Fruit fly (Drosophila melanogaster): ENCODE measurements around the gene CG9795.

DNA sequence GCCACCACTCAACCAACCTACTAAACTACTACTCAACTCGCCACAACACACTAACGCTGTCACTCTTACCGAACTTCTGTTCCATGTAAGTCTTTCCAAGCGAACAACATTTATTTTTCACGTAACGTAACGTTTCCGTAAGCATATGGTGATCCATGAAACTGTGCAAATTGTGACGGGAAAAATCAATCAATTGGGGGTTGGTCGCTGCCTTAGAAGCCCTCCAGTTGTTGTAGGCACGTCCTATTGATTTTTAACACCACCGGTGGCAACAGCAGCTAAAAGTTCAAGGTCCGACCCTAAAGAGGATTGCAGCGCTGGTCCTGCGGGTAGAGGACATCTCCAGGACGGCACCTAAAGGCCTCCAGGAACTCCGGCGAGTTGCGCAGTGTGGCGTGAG lies 27.3 kb upstream of the CG9795 start:
- no peak for TF ChIP-seq CG6854 (GFP tag; optimal IDR thresholded peaks at IDR 0.05)
- TF ChIP-seq CG6808 (GFP tag; optimal IDR thresholded peaks at IDR 0.05): no peak
- no peak for TF ChIP-seq acj6 (GFP tag; optimal IDR thresholded peaks at IDR 0.05)
- TF ChIP-seq Hr39 (GFP tag; optimal IDR thresholded peaks at IDR 0.05): no peak
- TF ChIP-seq net (GFP tag; optimal IDR thresholded peaks at IDR 0.05): no peak
- TF ChIP-seq CG6163 (GFP tag; IDR thresholded peaks at IDR 0.05): no peak
- TF ChIP-seq CG3919 (GFP tag; optimal IDR thresholded peaks at IDR 0.05): no peak
- TF ChIP-seq CG15336 (GFP tag; IDR thresholded peaks at IDR 0.05): no peak
- TF ChIP-seq Sox14 (GFP tag; optimal IDR thresholded peaks at IDR 0.05): no peak
- TF ChIP-seq Eip78C (GFP tag): no peak
- TF ChIP-seq CG31627 (GFP tag; optimal IDR thresholded peaks at IDR 0.05): no peak
- TF ChIP-seq CG8319 (GFP tag; optimal IDR thresholded peaks at IDR 0.05): no peak
- no peak for TF ChIP-seq Blimp-1 (GFP tag; optimal IDR thresholded peaks at IDR 0.05)
- TF ChIP-seq dac (GFP tag; optimal IDR thresholded peaks at IDR 0.05): no peak
